Worm (Caenorhabditis elegans): ENCODE results near the gene F42A9.7.

DNA sequence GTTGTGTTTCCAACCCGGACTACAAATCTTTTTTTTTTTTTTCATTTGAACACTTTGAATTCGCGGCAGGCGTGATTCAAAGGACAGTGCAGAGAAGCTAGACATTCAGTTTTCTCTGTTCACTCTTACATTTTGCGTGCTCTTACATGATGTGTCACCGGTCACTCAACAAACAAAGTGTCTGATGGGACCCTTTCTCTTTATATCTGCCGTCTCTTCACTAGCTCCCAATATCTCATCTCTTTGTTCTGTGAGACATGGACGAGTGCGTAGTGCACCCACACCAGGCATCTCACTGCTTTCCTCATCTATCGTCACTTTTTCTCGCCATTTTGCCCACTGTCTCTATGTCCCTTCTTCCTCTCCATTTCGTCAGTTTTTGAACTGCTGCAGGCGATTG is 29.9 kb downstream of the F42A9.7 start:
- TF ChIP-seq him-1 (tag; optimal IDR thresholded peaks at IDR 0.05) (no peak), dao-5 (tag; optimal IDR thresholded peaks at IDR 0.05) (no peak)
